Fruit fly (Drosophila melanogaster): Measurements from ENCODE around the gene SerRS.

Gene SerRS

DNA sequence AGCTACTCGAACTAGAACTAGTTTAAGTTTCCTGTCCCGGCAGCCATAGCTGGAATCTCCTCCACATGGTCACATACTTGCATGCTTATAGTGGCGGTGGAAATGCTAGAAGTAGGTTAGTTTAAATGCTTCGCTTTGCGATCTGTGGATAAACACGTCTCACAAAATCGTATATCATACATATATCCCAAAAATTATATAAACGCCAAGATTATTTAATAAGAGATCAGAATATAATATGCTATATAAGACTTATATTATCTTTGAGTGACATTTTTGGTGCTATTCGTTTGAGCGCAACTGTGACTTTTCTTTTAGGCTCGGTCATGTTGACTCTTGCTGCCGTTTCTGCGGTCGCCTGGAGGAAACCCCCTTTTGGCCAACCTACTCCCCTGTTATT, 35.2 kb downstream of the SerRS start:
- TF ChIP-seq CG10348 (GFP tag; IDR thresholded peaks at IDR 0.05) (no peak), CG32121 (GFP tag; IDR thresholded peaks at IDR 0.05) (peak; percentile 17; the same call in 1 of the 2 replicates), Ets98B (GFP tag; IDR thresholded peaks at IDR 0.05) (peak; percentile 53; the same call in 1 of the 2 replicates), CG12605 (GFP tag; IDR thresholded peaks at IDR 0.05) (peak; percentile 39; the same call in 1 of the 2 replicates), fd96Ca (GFP tag; IDR thresholded peaks at IDR 0.05) (no peak), CG8301 (tag; optimal IDR thresholded peaks at IDR 0.05) (peak; percentile 69), rn (GFP tag; IDR thresholded peaks at IDR 0.05) (no peak), CG15710 (tag; optimal IDR thresholded peaks at IDR 0.05) (no peak), CG9948 (tag; optimal IDR thresholded peaks at IDR 0.05) (peak; percentile 3), CG4496 (GFP tag; IDR thresholded peaks at IDR 0.05) (0 out of 3 replicates have a peak, but pooled peaks have one; percentile 47), Pif1A (GFP tag; optimal IDR thresholded peaks at IDR 0.05) (no peak)

DNA sequence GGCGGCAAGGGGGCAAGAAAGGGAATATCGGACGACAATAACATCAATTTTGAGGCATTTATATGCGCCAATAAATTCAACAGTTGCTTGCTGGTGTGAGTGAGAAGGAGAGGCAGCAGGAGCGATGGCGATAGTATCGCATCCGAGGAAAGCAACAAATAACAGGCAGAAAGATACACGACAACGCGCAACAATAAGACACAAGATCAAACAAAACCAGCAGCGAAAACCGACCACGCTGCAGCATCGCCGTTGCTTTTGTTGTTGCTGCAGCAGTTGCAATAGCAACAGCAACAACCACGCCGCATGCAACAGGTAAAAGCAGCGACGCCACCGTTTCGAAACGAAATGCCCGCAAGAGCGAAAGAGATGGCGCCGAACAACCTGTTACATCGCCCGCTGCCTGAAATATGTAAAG, 36.7 kb downstream of the SerRS start:
- TF ChIP-seq Pif1B (GFP tag; optimal IDR thresholded peaks at IDR 0.05) (no peak), CG12605 (GFP tag; IDR thresholded peaks at IDR 0.05) (peak; percentile 51; the same call in 1 of the 2 replicates), CG8301 (tag; optimal IDR thresholded peaks at IDR 0.05) (no peak), CG13204 (GFP tag; optimal IDR thresholded peaks at IDR 0.05) (peak; percentile 50)

DNA sequence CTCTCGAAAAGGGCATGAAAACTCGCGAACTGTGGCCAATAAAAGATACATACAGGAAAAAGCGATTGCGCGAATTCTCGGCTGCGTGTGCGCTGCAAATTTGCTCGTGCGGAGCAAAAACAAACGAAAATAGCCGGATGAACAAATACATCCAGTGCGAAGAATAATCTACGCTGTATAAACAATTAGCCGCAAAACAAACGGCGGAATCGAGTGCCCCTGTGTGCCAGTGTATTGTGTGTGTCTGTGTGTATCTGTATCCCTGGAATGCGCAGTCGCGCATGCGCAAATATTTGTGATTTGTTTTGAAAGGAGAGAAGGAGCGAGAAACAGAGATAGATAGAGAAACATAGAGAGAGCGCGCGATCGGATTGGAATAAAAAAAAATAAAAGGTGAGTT, 37.6 kb downstream of the SerRS start:
- TF ChIP-seq CG13204 (GFP tag; optimal IDR thresholded peaks at IDR 0.05): no peak
- 0 out of 3 replicates have a peak, but pooled peaks have one; percentile 30 for TF ChIP-seq CG4496 (GFP tag; IDR thresholded peaks at IDR 0.05)

DNA sequence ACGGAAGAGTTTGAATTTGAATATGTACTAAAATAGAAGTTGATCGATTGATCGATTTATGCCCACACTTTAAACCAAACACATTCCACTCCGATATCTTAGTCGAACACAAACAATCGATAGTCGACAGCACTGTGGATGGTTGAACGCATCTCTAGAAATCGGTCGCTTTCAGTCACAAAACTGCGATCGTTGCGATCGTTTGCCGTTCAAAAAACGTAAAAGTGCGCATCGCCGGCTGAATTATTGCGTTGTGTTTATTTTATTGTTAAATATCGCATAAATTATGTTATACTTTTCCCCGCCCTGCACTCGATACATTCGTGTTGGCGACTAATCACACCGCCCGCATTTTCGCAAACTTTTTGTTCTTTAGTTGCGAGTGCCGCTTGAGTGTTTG, 38.1 kb downstream of the SerRS start, which contains the start of gene Ccdc85:
Gene Ccdc85, plus strand, starts transcription at position 174 of the 400 bp plus-strand sequence.
- TF ChIP-seq CG15710 (tag; optimal IDR thresholded peaks at IDR 0.05) (no peak), CG12605 (GFP tag; IDR thresholded peaks at IDR 0.05) (0 out of 2 replicates have a peak, but pooled peaks have one; percentile 11), EcR (GFP tag; optimal IDR thresholded peaks at IDR 0.05) (peak; percentile 3)

DNA sequence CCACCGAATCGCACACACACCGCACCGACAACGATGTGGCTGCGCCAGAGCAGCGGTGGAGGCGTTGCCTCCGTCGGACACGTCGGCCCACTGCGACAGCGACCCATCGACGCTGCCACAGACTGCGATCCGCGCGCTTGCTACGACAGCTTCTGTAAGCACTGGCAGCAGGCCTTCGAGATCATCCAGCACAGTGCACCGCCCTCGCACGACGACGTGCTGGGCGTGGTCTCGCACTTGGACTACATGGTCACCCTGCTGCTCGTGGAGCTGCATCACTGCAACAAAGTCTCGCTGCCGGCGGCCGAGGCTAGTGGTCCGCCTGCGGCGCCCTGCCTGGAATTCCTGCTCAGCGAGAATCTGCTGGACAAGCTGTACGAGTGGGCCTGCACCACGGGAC, 43.5 kb downstream of the SerRS start:
- no peak for TF ChIP-seq CG14655 (GFP tag; optimal IDR thresholded peaks at IDR 0.05)
- no peak for TF ChIP-seq Pif1A (GFP tag; optimal IDR thresholded peaks at IDR 0.05)
- no peak for TF ChIP-seq CG34367 (tag; optimal IDR thresholded peaks at IDR 0.05)
- TF ChIP-seq CG8159 (tag; optimal IDR thresholded peaks at IDR 0.05): no peak
- TF ChIP-seq CG17806 (tag; optimal IDR thresholded peaks at IDR 0.05): no peak
- TF ChIP-seq fd96Ca (GFP tag; IDR thresholded peaks at IDR 0.05): 0 out of 3 replicates have a peak, but pooled peaks have one; percentile 22
- no peak for TF ChIP-seq EcR (GFP tag; optimal IDR thresholded peaks at IDR 0.05)
- no peak for TF ChIP-seq Ets98B (GFP tag; IDR thresholded peaks at IDR 0.05)
- TF ChIP-seq CG32121 (GFP tag; IDR thresholded peaks at IDR 0.05): peak; percentile 21; the same call in 1 of the 2 replicates

DNA sequence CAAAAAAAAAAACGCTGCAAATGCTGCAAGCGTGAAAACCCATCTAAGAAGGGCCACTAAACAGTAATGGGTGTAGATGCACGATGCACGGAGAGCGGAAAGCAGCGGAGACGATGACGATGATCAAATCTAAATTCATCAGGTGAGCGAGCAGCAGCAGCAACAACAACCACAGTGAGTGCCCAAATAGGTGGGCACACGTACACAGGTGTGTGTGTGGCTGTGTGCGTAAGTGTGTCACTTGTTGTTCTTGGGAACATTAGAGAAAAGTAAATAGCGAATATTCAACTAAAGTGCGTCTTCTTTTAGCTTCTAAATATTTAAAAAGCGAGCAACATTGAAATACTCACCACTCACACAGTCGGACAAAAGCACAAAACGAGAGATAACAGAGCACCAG, 44.0 kb downstream of the SerRS start:
- TF ChIP-seq CG14655 (GFP tag; optimal IDR thresholded peaks at IDR 0.05): no peak
- no peak for TF ChIP-seq CG17806 (tag; optimal IDR thresholded peaks at IDR 0.05)
- no peak for TF ChIP-seq Pif1A (GFP tag; optimal IDR thresholded peaks at IDR 0.05)
- no peak for TF ChIP-seq CG13204 (GFP tag; optimal IDR thresholded peaks at IDR 0.05)
- TF ChIP-seq CG10348 (GFP tag; IDR thresholded peaks at IDR 0.05): no peak
- no peak for TF ChIP-seq EcR (GFP tag; optimal IDR thresholded peaks at IDR 0.05)
- no peak for TF ChIP-seq CG8301 (tag; optimal IDR thresholded peaks at IDR 0.05)

DNA sequence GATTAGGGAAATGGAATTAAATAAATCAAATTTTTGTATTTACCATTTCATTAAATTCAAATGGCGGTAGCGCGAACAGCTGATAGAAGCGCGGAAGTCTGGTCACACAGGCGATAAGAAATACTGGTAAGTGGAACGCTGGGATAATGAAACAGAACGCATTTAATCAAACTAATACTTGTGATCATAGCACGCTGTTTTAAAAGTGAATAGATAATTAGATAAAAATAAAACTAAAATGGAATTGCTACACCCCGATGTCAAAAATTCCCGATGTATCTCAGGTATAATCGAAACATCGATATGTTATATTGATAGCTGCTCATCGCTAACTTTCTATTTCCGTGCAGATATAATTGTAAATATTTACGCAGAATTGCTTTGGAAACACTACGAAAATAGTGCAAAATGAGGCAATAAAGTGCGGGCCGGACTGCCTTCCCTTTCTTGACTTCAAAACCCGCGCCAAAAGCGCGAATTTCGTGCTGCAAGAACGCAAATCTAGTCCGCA, 44.5 kb downstream of the SerRS start, which contains the start of the genes okr and CG3558:
Gene okr, minus strand, starts transcription at position 96 of the 511 bp plus-strand sequence.
Gene CG3558, plus strand, starts transcription at position 207 of the 511 bp plus-strand sequence.
- no peak for TF ChIP-seq CG32121 (GFP tag; IDR thresholded peaks at IDR 0.05)
- no peak for TF ChIP-seq CG12605 (GFP tag; IDR thresholded peaks at IDR 0.05)
- no peak for TF ChIP-seq CG9948 (tag; optimal IDR thresholded peaks at IDR 0.05)
- no peak for TF ChIP-seq CG8159 (tag; optimal IDR thresholded peaks at IDR 0.05)
- no peak for TF ChIP-seq CG13204 (GFP tag; optimal IDR thresholded peaks at IDR 0.05)
- TF ChIP-seq CG15710 (tag; optimal IDR thresholded peaks at IDR 0.05): no peak
- TF ChIP-seq EcR (GFP tag; optimal IDR thresholded peaks at IDR 0.05): no peak
- no peak for TF ChIP-seq Ets98B (GFP tag; IDR thresholded peaks at IDR 0.05)
- no peak for TF ChIP-seq Snoo (tag; optimal IDR thresholded peaks at IDR 0.05)
- no peak for TF ChIP-seq CG10348 (GFP tag; IDR thresholded peaks at IDR 0.05)
- TF ChIP-seq CG17806 (tag; optimal IDR thresholded peaks at IDR 0.05): no peak
- no peak for TF ChIP-seq Pif1A (GFP tag; optimal IDR thresholded peaks at IDR 0.05)
- TF ChIP-seq rn (GFP tag; IDR thresholded peaks at IDR 0.05): no peak
- no peak for TF ChIP-seq CG14655 (GFP tag; optimal IDR thresholded peaks at IDR 0.05)
- TF ChIP-seq D1 (tag; optimal IDR thresholded peaks at IDR 0.05): no peak
- no peak for TF ChIP-seq CG4496 (GFP tag; IDR thresholded peaks at IDR 0.05)
- no peak for TF ChIP-seq fd96Ca (GFP tag; IDR thresholded peaks at IDR 0.05)
- no peak for TF ChIP-seq CG34367 (tag; optimal IDR thresholded peaks at IDR 0.05)
